Fruit fly (Drosophila melanogaster): ENCODE data around the gene sip2.

The sip2 gene

dm6 chr2L:6918517-6919202 is 45.2 kb downstream of the sip2 start, which contains the start of gene nop5 (continued):
- 0 out of 2 replicates have a peak, but pooled peaks have one; percentile 7 for TF ChIP-seq MBD-R2 (GFP tag; IDR thresholded peaks at IDR 0.05)
- no peak for TF ChIP-seq Mrtf (GFP tag; IDR thresholded peaks at IDR 0.05)
- peak; percentile 36 for TF ChIP-seq PHDP (tag; optimal IDR thresholded peaks at IDR 0.05)
- TF ChIP-seq dpn (GFP tag; optimal IDR thresholded peaks at IDR 0.05): peak; percentile 4 to 40
- TF ChIP-seq Ravus (GFP tag; IDR thresholded peaks at IDR 0.05): no peak
- TF ChIP-seq pho (GFP tag; optimal IDR thresholded peaks at IDR 0.05): no peak
- TF ChIP-seq row (GFP tag; IDR thresholded peaks at IDR 0.05): peak; percentile 95
- no peak for TF ChIP-seq so (GFP tag; IDR thresholded peaks at IDR 0.05)
- peak; percentile 34 for TF ChIP-seq Ets97D (GFP tag; optimal IDR thresholded peaks at IDR 0.05)
- peak; percentile 69 for TF ChIP-seq CG8388 (GFP tag; optimal IDR thresholded peaks at IDR 0.05)
- TF ChIP-seq CG1832 (GFP tag; optimal IDR thresholded peaks at IDR 0.05): no peak
- TF ChIP-seq Stat92E (GFP tag; optimal IDR thresholded peaks at IDR 0.05): peak in 1 of 3 experiments; percentile 74
- no peak for TF ChIP-seq pnt (GFP tag; optimal IDR thresholded peaks at IDR 0.05)
- no peak for TF ChIP-seq chn (GFP tag; optimal IDR thresholded peaks at IDR 0.05)
- peak; percentile 65 for TF ChIP-seq CG15696 (tag; optimal IDR thresholded peaks at IDR 0.05)
- no peak for TF ChIP-seq CG4617 (GFP tag; optimal IDR thresholded peaks at IDR 0.05; ENCODE audit: borderline replicate concordance)
- peak; percentile 73 for TF ChIP-seq CG13775 (GFP tag; optimal IDR thresholded peaks at IDR 0.05)
- peak; percentile 88 for TF ChIP-seq CG18262 (tag; optimal IDR thresholded peaks at IDR 0.05)
- no peak for TF ChIP-seq fd102C (GFP tag; optimal IDR thresholded peaks at IDR 0.05)
- TF ChIP-seq CG16813 (GFP tag; IDR thresholded peaks at IDR 0.05; ENCODE audit: partially characterized antibody): no peak
- no peak for TF ChIP-seq CG17612 (GFP tag; IDR thresholded peaks at IDR 0.05)
- no peak for TF ChIP-seq Atf-2 (GFP tag; optimal IDR thresholded peaks at IDR 0.05)
- TF ChIP-seq Camta (GFP tag; optimal IDR thresholded peaks at IDR 0.05): no peak
- TF ChIP-seq Usf (GFP tag; optimal IDR thresholded peaks at IDR 0.05): peak; percentile 59
- TF ChIP-seq tx (GFP tag; optimal IDR thresholded peaks at IDR 0.05): no peak
- peak; percentile 50 for TF ChIP-seq CG30020 (tag; optimal IDR thresholded peaks at IDR 0.05)
- no peak for TF ChIP-seq eyg (GFP tag; optimal IDR thresholded peaks at IDR 0.05)
- TF ChIP-seq Hr78 (GFP tag; optimal IDR thresholded peaks at IDR 0.05): no peak
- TF ChIP-seq pb (GFP tag; optimal IDR thresholded peaks at IDR 0.05): no peak
- TF ChIP-seq Dip2 (GFP tag; IDR thresholded peaks at IDR 0.05): no peak
- peak; percentile 37; the same call in 1 of the 2 replicates for TF ChIP-seq CG9215 (GFP tag; IDR thresholded peaks at IDR 0.05)
- no peak for TF ChIP-seq schlank (tag; optimal IDR thresholded peaks at IDR 0.05)
- TF ChIP-seq Oli (tag; optimal IDR thresholded peaks at IDR 0.05): no peak
- TF ChIP-seq sisA (GFP tag; IDR thresholded peaks at IDR 0.05): no peak
- peak; percentile 84 for TF ChIP-seq CG7556 (GFP tag; optimal IDR thresholded peaks at IDR 0.05)
- no peak for TF ChIP-seq Side (GFP tag; optimal IDR thresholded peaks at IDR 0.05)
- no peak for TF ChIP-seq Myb (GFP tag; optimal IDR thresholded peaks at IDR 0.05)
- TF ChIP-seq wdn (GFP tag; IDR thresholded peaks at IDR 0.05): no peak
- peak; percentile 27 for TF ChIP-seq CG12155 (GFP tag; optimal IDR thresholded peaks at IDR 0.05)
- TF ChIP-seq Hsf (GFP tag; optimal IDR thresholded peaks at IDR 0.05): no peak
- TF ChIP-seq onecut (GFP tag; IDR thresholded peaks at IDR 0.05): 0 out of 2 replicates have a peak, but pooled peaks have one; percentile 4
- TF ChIP-seq CG4820 (GFP tag; optimal IDR thresholded peaks at IDR 0.05): peak; percentile 34
- TF ChIP-seq tap (tag; optimal IDR thresholded peaks at IDR 0.05): peak; percentile 67
- no peak for TF ChIP-seq btn (GFP tag; optimal IDR thresholded peaks at IDR 0.05)
- TF ChIP-seq Dbx (GFP tag; IDR thresholded peaks at IDR 0.05): no peak
- no peak for TF ChIP-seq CG3726 (GFP tag; IDR thresholded peaks at IDR 0.05)
- peak; percentile 80 for TF ChIP-seq grau (tag; optimal IDR thresholded peaks at IDR 0.05)
- TF ChIP-seq CG43689 (GFP tag; IDR thresholded peaks at IDR 0.05): no peak
- no peak for TF ChIP-seq hth (optimal IDR thresholded peaks at IDR 0.05)
- TF ChIP-seq peb (GFP tag; IDR thresholded peaks at IDR 0.05): no peak
- no peak for TF ChIP-seq Sry-δ (GFP tag; optimal IDR thresholded peaks at IDR 0.05)

All from whole organism, embryonic.